Worm (Caenorhabditis elegans) whole organism, mixed stage, embryonic: Measurements from ENCODE around the gene efk-1.

Experiments
- M03D4.4 ChIP-seq: sonication (generic microtip); optimal IDR thresholded peaks from 2 replicates; lab custom pipeline; 2017; ENCODE audit warnings: mild to moderate bottlenecking, missing genetic modification characterization, missing compliant biosample characterization
- bed-3 ChIP-seq: fragments of 200-800 bp; sonication (Bioruptor generic); optimal IDR thresholded peaks from 3 replicates; lab custom pipeline; 2018; ENCODE audit warnings: mild to moderate bottlenecking, missing genetic modification characterization, moderate library complexity, missing compliant biosample characterization
- blmp-1 ChIP-seq: fragments of 150-350 bp; optimal IDR thresholded peaks from 2 replicates; lab custom pipeline; 2014; ENCODE audit warnings: missing biosample characterization, missing genetic modification characterization
- ceh-39 ChIP-seq: fragments of 150-350 bp; optimal IDR thresholded peaks from 2 replicates; lab custom pipeline; 2014; ENCODE audit warnings: missing biosample characterization, missing genetic modification characterization
- ceh-43 ChIP-seq: fragments of 200-800 bp; sonication (Bioruptor generic); optimal IDR thresholded peaks from 2 replicates; lab custom pipeline; 2018; ENCODE audit warnings: mild to moderate bottlenecking, missing genetic modification characterization, moderate library complexity, missing compliant biosample characterization
- ceh-83 ChIP-seq: fragments of 200-800 bp; sonication (Bioruptor generic); optimal IDR thresholded peaks from 2 replicates; lab custom pipeline; 2018; ENCODE audit warnings: mild to moderate bottlenecking, missing genetic modification characterization, missing compliant biosample characterization
- ces-1 ChIP-seq: fragments of 150-350 bp; optimal IDR thresholded peaks from 2 replicates; lab custom pipeline; 2014; ENCODE audit warnings: missing biosample characterization, missing genetic modification reagents, missing genetic modification characterization
- cnd-1 ChIP-seq: fragments of 200-800 bp; sonication (Bioruptor generic); optimal IDR thresholded peaks from 2 replicates; lab custom pipeline; 2018; ENCODE audit warnings: mild to moderate bottlenecking, missing genetic modification characterization, missing compliant biosample characterization
- drap-1 ChIP-seq: fragments of 200-800 bp; sonication (Bioruptor generic); optimal IDR thresholded peaks from 3 replicates; lab custom pipeline; 2018; ENCODE audit warnings: mild to moderate bottlenecking, missing genetic modification characterization, missing compliant biosample characterization
- elt-3 ChIP-seq: fragments of 150-350 bp; optimal IDR thresholded peaks from 2 replicates; lab custom pipeline; 2014; ENCODE audit warnings: missing biosample characterization, missing genetic modification characterization
- flh-1 ChIP-seq: fragments of 200-800 bp; sonication (Bioruptor generic); optimal IDR thresholded peaks from 2 replicates; lab custom pipeline; 2018; ENCODE audit warnings: mild to moderate bottlenecking, missing genetic modification characterization, moderate library complexity, missing compliant biosample characterization
- ham-2 ChIP-seq: fragments of 200-800 bp; sonication (Bioruptor generic); optimal IDR thresholded peaks from 2 replicates; lab custom pipeline; 2018; ENCODE audit warnings: mild to moderate bottlenecking, missing genetic modification characterization, missing compliant biosample characterization
- hlh-1 ChIP-seq: fragments of 150-350 bp; optimal IDR thresholded peaks from 2 replicates; lab custom pipeline; 2014; ENCODE audit warnings: missing biosample characterization, missing genetic modification reagents, missing genetic modification characterization
- lin-13 ChIP-seq: fragments of 150-350 bp; optimal IDR thresholded peaks from 2 replicates; lab custom pipeline; 2014; ENCODE audit warnings: missing biosample characterization, missing genetic modification characterization
- lin-32 ChIP-seq: fragments of 200-800 bp; sonication (Bioruptor generic); optimal IDR thresholded peaks from 2 replicates; lab custom pipeline; 2018; ENCODE audit warnings: mild to moderate bottlenecking, missing genetic modification characterization, missing compliant biosample characterization
- lsy-2 ChIP-seq: fragments of 150-350 bp; optimal IDR thresholded peaks from 2 replicates; lab custom pipeline; 2014; ENCODE audit warnings: missing biosample characterization, missing genetic modification characterization
- mab-5 ChIP-seq: fragments of 150-350 bp; optimal IDR thresholded peaks from 2 replicates; lab custom pipeline; 2014; ENCODE audit warnings: missing biosample characterization, missing genetic modification characterization
- mep-1 ChIP-seq: fragments of 150-350 bp; optimal IDR thresholded peaks from 2 replicates; lab custom pipeline; 2017; ENCODE audit warnings: missing biosample characterization, missing genetic modification reagents, missing genetic modification characterization, inconsistent platforms
- mls-2 ChIP-seq: sonication (generic microtip); optimal IDR thresholded peaks from 2 replicates; lab custom pipeline; 2016; ENCODE audit warnings: mild to moderate bottlenecking, missing genetic modification characterization, moderate library complexity, missing compliant biosample characterization
- nhr-2 ChIP-seq: fragments of 150-350 bp; optimal IDR thresholded peaks from 2 replicates; lab custom pipeline; 2014; ENCODE audit warnings: missing biosample characterization, missing genetic modification characterization
- nhr-28 ChIP-seq: fragments of 150-350 bp; optimal IDR thresholded peaks from 2 replicates; lab custom pipeline; 2014; ENCODE audit warnings: missing biosample characterization, missing genetic modification characterization
- nhr-76 ChIP-seq: sonication (generic microtip); optimal IDR thresholded peaks from 2 replicates; lab custom pipeline; 2017; ENCODE audit warnings: missing biosample characterization, missing genetic modification characterization
- pha-4 ChIP-seq: fragments of 150-350 bp; optimal IDR thresholded peaks from 2 replicates; lab custom pipeline; 2018; ENCODE audit warnings: missing biosample characterization, missing genetic modification reagents, missing genetic modification characterization
- snpc-4 ChIP-seq: fragments of 150-350 bp; optimal IDR thresholded peaks from 2 replicates; lab custom pipeline; 2014; ENCODE audit warnings: missing biosample characterization, missing genetic modification characterization
- sptf-1 ChIP-seq: sonication (generic microtip); optimal IDR thresholded peaks from 2 replicates; lab custom pipeline; 2017; ENCODE audit warnings: mild to moderate bottlenecking, missing genetic modification characterization, moderate library complexity, missing compliant biosample characterization
- tbx-8 ChIP-seq: fragments of 200-800 bp; sonication (Bioruptor generic); optimal IDR thresholded peaks from 2 replicates; lab custom pipeline; 2018; ENCODE audit warnings: mild to moderate bottlenecking, missing genetic modification characterization, moderate library complexity, missing compliant biosample characterization
- unc-120 ChIP-seq: sonication (generic microtip); optimal IDR thresholded peaks from 2 replicates; lab custom pipeline; 2017; ENCODE audit warnings: missing genetic modification characterization, missing compliant biosample characterization; ENCODE audit not compliant: poor library complexity, severe bottlenecking
- unc-39 ChIP-seq: fragments of 150-350 bp; optimal IDR thresholded peaks from 2 replicates; lab custom pipeline; 2014; ENCODE audit warnings: missing biosample characterization, missing genetic modification characterization
- unc-62 ChIP-seq: fragments of 150-350 bp; optimal IDR thresholded peaks from 2 replicates; lab custom pipeline; 2014; ENCODE audit warnings: missing biosample characterization, missing genetic modification reagents, missing genetic modification characterization
- ztf-11 ChIP-seq: fragments of 150-350 bp; optimal IDR thresholded peaks from 2 replicates; lab custom pipeline; 2014; ENCODE audit warnings: missing biosample characterization, missing genetic modification characterization

The efk-1 gene

DNA sequence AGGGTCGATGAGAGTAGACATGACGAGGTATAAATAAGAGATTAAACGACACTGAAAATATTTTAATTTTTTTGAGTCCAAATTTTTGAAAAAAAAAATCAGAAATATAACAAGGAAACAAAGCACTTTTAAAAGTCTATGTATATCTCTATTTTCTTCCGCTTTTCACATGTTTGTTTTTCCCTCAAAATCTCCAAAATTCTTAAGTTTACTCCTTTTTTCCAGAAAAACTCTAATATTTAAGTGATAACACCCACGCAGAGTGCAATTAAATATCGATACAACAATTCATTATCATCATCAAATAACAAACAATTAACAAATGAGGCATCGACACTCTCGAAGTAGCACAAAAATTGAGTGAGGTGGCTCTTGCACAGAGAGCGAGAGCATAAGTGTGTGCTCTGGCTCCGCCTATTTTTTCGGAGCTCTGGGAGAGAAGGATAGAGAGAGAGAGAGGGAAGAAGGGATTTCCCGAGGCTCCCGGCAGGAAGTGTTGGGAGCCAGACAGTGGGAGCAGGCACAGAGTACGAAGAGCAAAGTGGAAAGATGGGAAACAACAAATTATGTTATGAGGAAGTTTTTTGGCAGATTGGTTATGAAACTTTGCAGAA, 10.5 kb downstream of the efk-1 start, which contains the start of gene anmt-2:
Gene anmt-2 (minus strand): TSS at position 51 of the 614 bp plus-strand sequence.
- TF ChIP-seq ces-1 (GFP tag; lab: Kevin White, UChicago) (no peak), hlh-1 (peak; percentile 27)

DNA sequence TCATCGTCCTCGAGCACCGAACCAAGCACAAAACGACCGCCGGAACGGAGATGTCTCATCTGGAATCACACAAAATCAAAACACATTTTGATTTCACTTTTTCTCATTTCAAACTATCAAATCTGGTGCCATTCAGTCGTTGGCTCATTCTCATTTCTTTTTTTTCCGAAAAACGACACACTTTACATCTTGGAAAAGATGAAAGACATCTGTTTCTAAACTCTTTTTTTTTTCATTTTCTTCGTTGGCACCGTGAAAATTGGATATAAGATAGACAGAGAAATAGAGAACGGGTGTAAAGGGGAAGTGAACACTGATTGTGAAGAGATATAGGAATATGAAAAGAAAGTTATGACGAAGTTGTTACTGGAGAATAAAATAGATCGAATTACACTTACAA, 12.6 kb downstream of the efk-1 start:
- no peak for TF ChIP-seq blmp-1
- no peak for TF ChIP-seq M03D4.4 (tag; lab: Kevin White, UChicago)
- TF ChIP-seq unc-62 = no peak
- no peak for TF ChIP-seq ceh-39 (tag; lab: Kevin White, UChicago)
- TF ChIP-seq nhr-76 = no peak
- no peak for TF ChIP-seq unc-39 (tag; lab: Kevin White, UChicago)
- TF ChIP-seq ceh-83 = no peak
- no peak for TF ChIP-seq bed-3 (GFP tag; lab: Kevin White, UChicago)
- TF ChIP-seq mls-2 (tag; lab: Kevin White, UChicago) = no peak
- TF ChIP-seq hlh-1 = no peak
- no peak for TF ChIP-seq lin-32 (GFP tag; lab: Kevin White, UChicago)
- no peak for TF ChIP-seq nhr-28

DNA sequence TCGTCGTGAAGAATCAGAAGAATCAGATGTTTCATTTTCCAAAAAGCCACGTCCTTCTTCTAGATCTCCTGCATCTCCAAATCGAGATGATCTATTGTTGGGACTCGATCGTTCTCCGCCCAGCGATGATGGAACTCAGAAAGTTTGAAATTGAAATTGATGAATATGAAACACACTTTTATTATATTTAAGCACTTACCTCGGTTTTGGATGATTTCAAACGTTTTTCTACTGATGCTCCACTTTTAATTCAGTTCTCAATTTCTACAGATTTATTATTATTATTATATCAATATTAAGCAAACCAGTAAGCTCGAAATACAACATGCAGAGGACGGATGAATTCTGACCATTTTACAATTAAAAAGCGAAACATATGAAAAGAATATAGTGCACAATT, 13.8 kb downstream of the efk-1 start:
- TF ChIP-seq lsy-2 (tag; lab: Kevin White, UChicago) = no peak
- no peak for TF ChIP-seq mls-2 (tag; lab: Kevin White, UChicago)
- no peak for TF ChIP-seq bed-3 (GFP tag; lab: Kevin White, UChicago)
- no peak for TF ChIP-seq nhr-76
- TF ChIP-seq cnd-1 = no peak
- TF ChIP-seq unc-39 (tag; lab: Kevin White, UChicago) = no peak
- TF ChIP-seq unc-62 = no peak
- TF ChIP-seq mep-1 = no peak
- TF ChIP-seq elt-3 (tag; lab: Kevin White, UChicago) = no peak
- TF ChIP-seq lin-13 (tag; lab: Kevin White, UChicago) = no peak
- TF ChIP-seq nhr-28 = no peak
- no peak for TF ChIP-seq ceh-83
- TF ChIP-seq snpc-4 (tag; lab: Kevin White, UChicago) = no peak
- no peak for TF ChIP-seq hlh-1
- TF ChIP-seq tbx-8 (GFP tag; lab: Kevin White, UChicago) = no peak
- TF ChIP-seq mab-5 (tag; lab: Kevin White, UChicago) = no peak

DNA sequence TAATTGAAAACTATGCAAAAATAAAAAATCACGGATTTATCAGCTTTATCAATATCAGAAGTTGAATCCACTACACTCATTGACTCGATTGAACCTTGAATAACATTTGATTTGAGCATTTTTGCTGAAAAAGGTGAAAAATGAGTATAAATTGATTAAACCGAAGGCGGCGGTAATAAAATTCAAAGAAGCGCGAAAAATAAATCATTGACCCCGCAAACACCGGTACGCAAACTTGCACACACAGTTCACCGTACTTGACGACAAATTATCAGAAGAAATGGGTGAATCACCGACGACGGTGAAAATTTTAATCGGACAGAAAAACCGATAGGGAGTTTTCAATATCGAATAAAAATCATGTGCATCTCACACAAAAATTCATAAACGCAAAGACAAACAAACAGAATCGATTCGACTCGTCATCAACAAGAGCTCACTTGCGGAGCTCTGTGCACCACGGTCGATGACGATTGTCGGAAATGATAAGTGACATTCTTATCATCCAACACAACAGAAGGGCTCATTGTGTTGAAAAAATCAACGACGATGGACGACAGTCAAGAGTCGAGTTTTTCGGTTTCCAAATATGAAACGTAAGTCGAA, 18.8 kb downstream of the efk-1 start, which contains the start of the genes wht-7 and Y42G9A.1:
Gene wht-7 (minus strand): TSS at position 131 of the 606 bp plus-strand sequence.
Gene Y42G9A.1 (plus strand): TSS at position 495 of the 606 bp plus-strand sequence.
- TF ChIP-seq M03D4.4 (tag; lab: Kevin White, UChicago) (no peak), elt-3 (tag; lab: Kevin White, UChicago) (no peak), unc-120 (tag; lab: Kevin White, UChicago) (no peak), mab-5 (tag; lab: Kevin White, UChicago) (no peak), flh-1 (GFP tag; lab: Kevin White, UChicago) (no peak), nhr-28 (no peak), ham-2 (GFP tag; lab: Kevin White, UChicago) (no peak), bed-3 (GFP tag; lab: Kevin White, UChicago) (no peak)

DNA sequence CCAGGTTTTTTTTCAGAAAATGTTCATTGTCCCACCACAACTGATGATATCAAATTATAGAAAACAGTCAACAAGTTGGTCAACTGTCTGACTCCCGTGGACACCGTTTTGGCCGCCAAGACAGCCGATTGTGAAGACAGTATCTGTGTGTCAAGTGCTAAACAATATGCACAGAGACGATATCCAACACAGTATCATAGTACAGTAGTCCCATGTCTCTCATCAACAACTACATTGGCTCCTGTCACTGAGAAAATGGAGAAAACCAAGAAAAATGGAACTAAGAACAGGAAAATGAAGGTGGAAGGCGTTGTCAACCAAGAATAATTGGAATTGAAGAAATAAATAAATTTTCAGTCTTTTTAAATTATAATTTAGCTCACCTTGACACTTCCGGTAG, 19.7 kb downstream of the efk-1 start:
- no peak for TF ChIP-seq unc-62
- TF ChIP-seq pha-4 = no peak
- TF ChIP-seq mep-1 = no peak
- no peak for TF ChIP-seq unc-120 (tag; lab: Kevin White, UChicago)
- no peak for TF ChIP-seq drap-1 (GFP tag; lab: Kevin White, UChicago)
- TF ChIP-seq lsy-2 (tag; lab: Kevin White, UChicago) = no peak
- no peak for TF ChIP-seq nhr-28
- no peak for TF ChIP-seq ztf-11 (tag; lab: Kevin White, UChicago)
- TF ChIP-seq cnd-1 = no peak
- TF ChIP-seq ceh-43 (GFP tag; lab: Kevin White, UChicago) = no peak
- no peak for TF ChIP-seq tbx-8 (GFP tag; lab: Kevin White, UChicago)
- no peak for TF ChIP-seq nhr-2

DNA sequence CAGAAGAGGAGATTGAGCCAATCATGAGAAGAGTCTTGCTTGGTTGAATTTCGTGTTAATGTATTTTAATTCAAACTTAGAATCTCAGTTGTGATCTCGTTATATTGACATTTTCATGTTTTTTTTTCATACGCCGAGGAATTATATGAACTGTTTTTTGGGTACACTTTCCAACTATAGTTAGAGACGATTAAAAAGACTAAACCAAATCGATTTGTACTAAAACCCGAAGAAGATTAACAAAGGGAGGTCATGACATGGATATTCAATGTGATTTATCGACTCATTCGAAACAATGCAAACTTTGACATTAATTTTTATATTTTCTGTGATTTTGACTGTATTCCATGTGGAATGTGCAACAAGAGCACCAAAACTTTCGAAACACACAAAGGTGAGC, 20.4 kb downstream of the efk-1 start, which contains the start of gene Y42G9A.2:
Gene Y42G9A.2 (plus strand): TSS at position 284 of the 400 bp plus-strand sequence.
- TF ChIP-seq sptf-1 (tag; lab: Kevin White, UChicago) (no peak), ceh-43 (GFP tag; lab: Kevin White, UChicago) (no peak)
